Fruit fly (Drosophila melanogaster): ENCODE measurements around the gene robl37BC.

Gene robl37BC

dm6 chr2L:19002959-19003371 is 7.7 kb upstream of the robl37BC start, which contains the start of gene CG31793 (continued):
- TF ChIP-seq MESR4 (GFP tag; optimal IDR thresholded peaks at IDR 0.05) (no peak), gem (tag; optimal IDR thresholded peaks at IDR 0.05) (peak; percentile 72), HmgD (GFP tag; optimal IDR thresholded peaks at IDR 0.05) (no peak), CG2875 (GFP tag; optimal IDR thresholded peaks at IDR 0.05) (no peak), CG15011 (GFP tag; optimal IDR thresholded peaks at IDR 0.05) (peak; percentile 5), unpg (GFP tag; optimal IDR thresholded peaks at IDR 0.05) (peak; percentile 70), Tbp (GFP tag; optimal IDR thresholded peaks at IDR 0.05) (no peak), dan (GFP tag; IDR thresholded peaks at IDR 0.05) (no peak), hth (optimal IDR thresholded peaks at IDR 0.05) (no peak), Fer3 (tag; optimal IDR thresholded peaks at IDR 0.05) (peak; percentile 64), slbo (GFP tag; IDR thresholded peaks at IDR 0.05) (peak; percentile 47; the same call in 1 of the 2 replicates), CrebB (tag; optimal IDR thresholded peaks at IDR 0.05) (no peak), CG12744 (GFP tag; optimal IDR thresholded peaks at IDR 0.05) (no peak), CG4820 (GFP tag; optimal IDR thresholded peaks at IDR 0.05) (no peak), gcm2 (GFP tag; optimal IDR thresholded peaks at IDR 0.05) (no peak), seq (GFP tag; IDR thresholded peaks at IDR 0.05) (no peak), hkb (optimal IDR thresholded peaks at IDR 0.05) (no peak), hkb (GFP tag; IDR thresholded peaks at IDR 0.05) (peak; percentile 63), ems (GFP tag; optimal IDR thresholded peaks at IDR 0.05) (no peak), cas (GFP tag; IDR thresholded peaks at IDR 0.05) (0 out of 2 replicates have a peak, but pooled peaks have one; percentile 38), CG8281 (tag; optimal IDR thresholded peaks at IDR 0.05) (no peak), Ssrp (tag; optimal IDR thresholded peaks at IDR 0.05) (no peak), CG6272 (GFP tag; IDR thresholded peaks at IDR 0.05) (no peak), row (GFP tag; IDR thresholded peaks at IDR 0.05) (peak; percentile 67), CG12659 (GFP tag; optimal IDR thresholded peaks at IDR 0.05) (peak; percentile 65), ase (GFP tag; IDR thresholded peaks at IDR 0.05) (0 out of 3 replicates have a peak, but pooled peaks have one; percentile 20), CG9727 (GFP tag; optimal IDR thresholded peaks at IDR 0.05) (peak; percentile 51), corto (GFP tag; optimal IDR thresholded peaks at IDR 0.05) (no peak), CG31441 (GFP tag; IDR thresholded peaks at IDR 0.05) (peak; percentile 68), CG2199 (GFP tag; IDR thresholded peaks at IDR 0.05) (no peak), BEAF-32 (GFP tag; optimal IDR thresholded peaks at IDR 0.05) (no peak), CG2889 (GFP tag; IDR thresholded peaks at IDR 0.05) (no peak), nerfin-2 (GFP tag; IDR thresholded peaks at IDR 0.05; ENCODE audit: partially characterized antibody) (no peak), Eip74EF (GFP tag; optimal IDR thresholded peaks at IDR 0.05) (no peak), CG5245 (GFP tag; optimal IDR thresholded peaks at IDR 0.05) (no peak), CG31388 (GFP tag; optimal IDR thresholded peaks at IDR 0.05) (no peak), rib (GFP tag; IDR thresholded peaks at IDR 0.05) (peak; percentile 49; the same call in 1 of the 2 replicates), CG12769 (tag; optimal IDR thresholded peaks at IDR 0.05) (no peak), Dref (GFP tag; IDR thresholded peaks at IDR 0.05) (no peak), inv (GFP tag; IDR thresholded peaks at IDR 0.05; ENCODE audit: partially characterized antibody) (no peak), CG9932 (GFP tag; IDR thresholded peaks at IDR 0.05) (peak; percentile 56), CG18599 (GFP tag; optimal IDR thresholded peaks at IDR 0.05) (peak; percentile 82), her (GFP tag; optimal IDR thresholded peaks at IDR 0.05) (no peak), NFAT (GFP tag; IDR thresholded peaks at IDR 0.05) (peak; percentile 41; the same call in 1 of the 2 replicates), TFAM (GFP tag; optimal IDR thresholded peaks at IDR 0.05) (no peak), Trl (optimal IDR thresholded peaks at IDR 0.05) (no peak), Trl (GFP tag; optimal IDR thresholded peaks at IDR 0.05) (no peak), CG3995 (GFP tag; optimal IDR thresholded peaks at IDR 0.05) (no peak), CG8290 (GFP tag; optimal IDR thresholded peaks at IDR 0.05) (no peak), CG8290 (tag; optimal IDR thresholded peaks at IDR 0.05) (peak in 1 of 2 experiments; percentile 59), CG10274 (GFP tag; optimal IDR thresholded peaks at IDR 0.05) (no peak), mam (GFP tag; optimal IDR thresholded peaks at IDR 0.05) (no peak), CG9437 (GFP tag; optimal IDR thresholded peaks at IDR 0.05) (peak; percentile 40)

Measured in whole organism, embryonic.